Fruit fly (Drosophila melanogaster) whole organism, embryonic: Measurements from ENCODE around the gene dlg1.

Experiments used
- Bteb2 ChIP-seq: fragments of 200-800 bp; sonication (Bioruptor generic); optimal IDR thresholded peaks from 2 replicates; lab custom pipeline; 2016; ENCODE audit warnings: missing biosample characterization, missing genetic modification characterization
- CG10543 ChIP-seq: fragments of 200-800 bp; sonication (Bioruptor generic); optimal IDR thresholded peaks from 3 replicates; lab custom pipeline; 2017; ENCODE audit warnings: missing biosample characterization, mild to moderate bottlenecking, missing genetic modification characterization, moderate library complexity
- CG12104 ChIP-seq: fragments of 200-800 bp; sonication (Bioruptor generic); optimal IDR thresholded peaks from 3 replicates; lab custom pipeline; 2016; ENCODE audit warnings: missing biosample characterization, missing genetic modification characterization
- CG12299 ChIP-seq: fragments of 200-800 bp; sonication (Bioruptor generic); optimal IDR thresholded peaks from 2 replicates; lab custom pipeline; 2018; ENCODE audit warnings: missing biosample characterization, mild to moderate bottlenecking, missing genetic modification characterization
- CG1233 ChIP-seq: fragments of 200-800 bp; sonication (Bioruptor generic); optimal IDR thresholded peaks from 4 replicates; lab custom pipeline; 2018; ENCODE audit warnings: missing biosample characterization, mild to moderate bottlenecking, missing genetic modification characterization
- CG13296 ChIP-seq: fragments of 200-800 bp; sonication (Bioruptor generic); optimal IDR thresholded peaks from 3 replicates; lab custom pipeline; 2018; ENCODE audit warnings: missing biosample characterization, mild to moderate bottlenecking, missing genetic modification characterization
- CG13624 ChIP-seq: fragments of 200-800 bp; sonication (Bioruptor generic); optimal IDR thresholded peaks from 2 replicates; lab custom pipeline; 2016; ENCODE audit warnings: missing biosample characterization, missing genetic modification characterization
- CG13775 ChIP-seq: fragments of 200-800 bp; sonication (Bioruptor generic); optimal IDR thresholded peaks from 3 replicates; lab custom pipeline; 2017; ENCODE audit warnings: missing biosample characterization, mild to moderate bottlenecking, missing genetic modification characterization
- CG16813 ChIP-seq: fragments of 200-800 bp; sonication (Bioruptor generic); IDR thresholded peaks from 3 replicates; pipeline ENCODE4 v1.3.6; 2022; ENCODE audit warnings: missing biosample characterization, missing genetic modification characterization; ENCODE audit not compliant: partially characterized antibody
- CG17568 ChIP-seq: fragments of 200-800 bp; sonication (Bioruptor generic); optimal IDR thresholded peaks from 2 replicates; lab custom pipeline; 2018; ENCODE audit warnings: missing biosample characterization, mild to moderate bottlenecking, missing genetic modification characterization, moderate library complexity
- CG31441 ChIP-seq: fragments of 200-800 bp; sonication (Bioruptor generic); IDR thresholded peaks from 2 replicates; pipeline ENCODE4 v1.3.6; 2022; ENCODE audit warnings: missing biosample characterization, missing genetic modification characterization
- CG32767 ChIP-seq: fragments of 200-800 bp; sonication (Bioruptor generic); IDR thresholded peaks from 2 replicates; pipeline ENCODE4 v1.3.6; 2022; ENCODE audit warnings: missing biosample characterization, missing genetic modification characterization
- CG3281 ChIP-seq: fragments of 200-800 bp; sonication (Bioruptor generic); optimal IDR thresholded peaks from 3 replicates; lab custom pipeline; 2017; ENCODE audit warnings: missing biosample characterization, mild to moderate bottlenecking, missing genetic modification characterization
- CG34422 ChIP-seq: fragments of 200-800 bp; sonication (Bioruptor generic); IDR thresholded peaks from 3 replicates; pipeline ENCODE4 v1.3.6; 2022; ENCODE audit warnings: missing biosample characterization, missing genetic modification characterization
- CG42726 ChIP-seq: fragments of 200-800 bp; sonication (Bioruptor generic); IDR thresholded peaks from 2 replicates; pipeline ENCODE4 v1.3.6; 2022; ENCODE audit warnings: missing biosample characterization, missing genetic modification characterization; ENCODE audit not compliant: partially characterized antibody
- CG6175 ChIP-seq: fragments of 200-800 bp; sonication (Bioruptor generic); IDR thresholded peaks from 3 replicates; pipeline ENCODE4 v1.3.6; 2022; ENCODE audit warnings: missing biosample characterization, missing genetic modification characterization
- CG7928 ChIP-seq: fragments of 200-800 bp; sonication (Bioruptor generic); optimal IDR thresholded peaks from 2 replicates; lab custom pipeline; 2017; ENCODE audit warnings: missing biosample characterization, mild to moderate bottlenecking, missing genetic modification characterization
- CG9437 ChIP-seq: fragments of 200-800 bp; sonication (Bioruptor generic); optimal IDR thresholded peaks from 2 replicates; lab custom pipeline; 2018; ENCODE audit warnings: missing biosample characterization, mild to moderate bottlenecking, missing genetic modification characterization
- CoRest ChIP-seq: fragments of 200-800 bp; sonication (Bioruptor generic); optimal IDR thresholded peaks from 3 replicates; lab custom pipeline; 2018; ENCODE audit warnings: missing biosample characterization, mild to moderate bottlenecking, missing genetic modification characterization, moderate library complexity
- CrebB ChIP-seq: fragments of 200-800 bp; sonication (Bioruptor generic); optimal IDR thresholded peaks from 3 replicates; lab custom pipeline; 2018; ENCODE audit warnings: missing biosample characterization, mild to moderate bottlenecking, missing genetic modification characterization
- Dip2 ChIP-seq: fragments of 200-800 bp; sonication (Bioruptor generic); IDR thresholded peaks from 2 replicates; pipeline ENCODE4 v1.3.6; 2022; ENCODE audit warnings: missing biosample characterization, missing genetic modification characterization
- HLH3B ChIP-seq: fragments of 200-800 bp; sonication (Bioruptor generic); IDR thresholded peaks from 2 replicates; pipeline ENCODE4 v1.3.6; 2022; ENCODE audit warnings: missing biosample characterization, missing genetic modification characterization
- MBD-R2 ChIP-seq: fragments of 200-800 bp; sonication (Bioruptor generic); IDR thresholded peaks from 2 replicates; pipeline ENCODE4 v1.3.6; 2022; ENCODE audit warnings: missing biosample characterization, missing genetic modification characterization
- Neu2 ChIP-seq: fragments of 200-800 bp; sonication (Bioruptor generic); optimal IDR thresholded peaks from 3 replicates; lab custom pipeline; 2016; ENCODE audit warnings: missing biosample characterization, missing genetic modification characterization, borderline replicate concordance
- Opbp ChIP-seq: fragments of 200-800 bp; sonication (Bioruptor generic); IDR thresholded peaks from 3 replicates; pipeline ENCODE4 v1.3.6; 2022; ENCODE audit warnings: missing biosample characterization, missing genetic modification characterization; ENCODE audit not compliant: partially characterized antibody
- Six4 ChIP-seq: fragments of 200-800 bp; sonication (Bioruptor generic); optimal IDR thresholded peaks from 2 replicates; lab custom pipeline; 2016; ENCODE audit warnings: missing biosample characterization, missing genetic modification characterization
- al ChIP-seq: fragments of 200-800 bp; sonication (Bioruptor generic); IDR thresholded peaks from 2 replicates; pipeline ENCODE4 v1.3.6; 2022; ENCODE audit warnings: missing biosample characterization, missing genetic modification characterization
- aop ChIP-seq: fragments of 200-800 bp; sonication (Bioruptor generic); IDR thresholded peaks from 2 replicates; pipeline ENCODE4 v1.3.6; 2022; ENCODE audit warnings: missing biosample characterization, missing genetic modification characterization
- bowl ChIP-seq: fragments of 200-800 bp; sonication (Bioruptor generic); IDR thresholded peaks from 2 replicates; pipeline ENCODE4 v1.3.6; 2022; ENCODE audit warnings: missing biosample characterization, missing genetic modification characterization
- da ChIP-seq: fragments of 200-800 bp; sonication (Bioruptor generic); optimal IDR thresholded peaks from 2 replicates; lab custom pipeline; 2016; ENCODE audit warnings: missing biosample characterization, missing genetic modification characterization
- dmrt99B ChIP-seq: fragments of 200-800 bp; sonication (Bioruptor generic); optimal IDR thresholded peaks from 2 replicates; lab custom pipeline; 2018; ENCODE audit warnings: missing biosample characterization, mild to moderate bottlenecking, missing genetic modification characterization, moderate library complexity
- ems ChIP-seq: fragments of 200-800 bp; sonication (Bioruptor generic); optimal IDR thresholded peaks from 3 replicates; lab custom pipeline; 2016; ENCODE audit warnings: missing biosample characterization, missing genetic modification characterization
- en ChIP-seq: fragments of 200-800 bp; sonication (Bioruptor generic); optimal IDR thresholded peaks from 2 replicates; lab custom pipeline; 2016; ENCODE audit warnings: missing biosample characterization, missing genetic modification characterization
- esg ChIP-seq: fragments of 200-800 bp; sonication (Bioruptor generic); conservative IDR thresholded peaks from 2 replicates; pipeline ENCODE4 v1.3.6; 2022; ENCODE audit warnings: missing biosample characterization, missing genetic modification characterization
- fd64A ChIP-seq: fragments of 200-800 bp; sonication (Bioruptor generic); optimal IDR thresholded peaks from 3 replicates; lab custom pipeline; 2018; ENCODE audit warnings: missing biosample characterization, mild to moderate bottlenecking, missing genetic modification characterization
- gfzf ChIP-seq: fragments of 200-800 bp; sonication (Bioruptor generic); optimal IDR thresholded peaks from 2 replicates; lab custom pipeline; 2016; ENCODE audit warnings: missing biosample characterization, mild to moderate bottlenecking, missing genetic modification characterization, moderate library complexity
- gro ChIP-seq: fragments of 200-800 bp; sonication (Bioruptor generic); optimal IDR thresholded peaks from 2 replicates; lab custom pipeline; 2016; ENCODE audit warnings: missing biosample characterization, missing genetic modification characterization
- ham ChIP-seq: fragments of 200-800 bp; sonication (Bioruptor generic); IDR thresholded peaks from 2 replicates; pipeline ENCODE4 v1.3.6; 2022; ENCODE audit warnings: missing biosample characterization, missing genetic modification characterization
- hth ChIP-seq: fragments of >200 bp; optimal IDR thresholded peaks from 2 replicates; lab custom pipeline; 2017; ENCODE audit warnings: inconsistent platforms
- knrl ChIP-seq: fragments of 200-800 bp; sonication (Bioruptor generic); IDR thresholded peaks from 3 replicates; pipeline ENCODE4 v1.3.6; 2022; ENCODE audit warnings: missing biosample characterization, missing genetic modification characterization; ENCODE audit not compliant: partially characterized antibody
- lbe ChIP-seq: fragments of 200-800 bp; sonication (Bioruptor generic); optimal IDR thresholded peaks from 2 replicates; lab custom pipeline; 2016; ENCODE audit warnings: missing biosample characterization, mild to moderate bottlenecking, missing genetic modification characterization
- otp ChIP-seq: fragments of 200-800 bp; sonication (Bioruptor generic); IDR thresholded peaks from 3 replicates; pipeline ENCODE4, ENCODE4 v1.3.6; 2022; ENCODE audit warnings: missing biosample characterization, missing genetic modification characterization
- pros ChIP-seq: fragments of 200-800 bp; sonication (Bioruptor generic); optimal IDR thresholded peaks from 3 replicates; lab custom pipeline; 2019; ENCODE audit warnings: missing biosample characterization, mild to moderate bottlenecking, missing genetic modification characterization, moderate library complexity
- sim ChIP-seq: fragments of 200-800 bp; sonication (Bioruptor generic); IDR thresholded peaks from 2 replicates; pipeline ENCODE4 v1.3.6; 2022; ENCODE audit warnings: missing biosample characterization, missing genetic modification characterization
- stc ChIP-seq: fragments of 200-800 bp; sonication (Bioruptor generic); IDR thresholded peaks from 2 replicates; pipeline ENCODE4 v1.3.6; 2022; ENCODE audit warnings: missing biosample characterization, missing genetic modification characterization
- tna ChIP-seq: fragments of 200-800 bp; sonication (Bioruptor generic); IDR thresholded peaks from 2 replicates; pipeline ENCODE4 v1.3.6; 2022; ENCODE audit warnings: missing biosample characterization, missing genetic modification characterization; ENCODE audit not compliant: partially characterized antibody
- wor ChIP-seq: fragments of 200-800 bp; sonication (Bioruptor generic); IDR thresholded peaks from 2 replicates; pipeline ENCODE4 v1.3.6; 2022; ENCODE audit warnings: missing biosample characterization, missing genetic modification characterization
- zen ChIP-seq: fragments of 200-800 bp; sonication (Bioruptor generic); optimal IDR thresholded peaks from 3 replicates; lab custom pipeline; 2018; ENCODE audit warnings: missing biosample characterization, mild to moderate bottlenecking, missing genetic modification characterization, moderate library complexity
- zf30C ChIP-seq: fragments of 200-800 bp; sonication (Bioruptor generic); optimal IDR thresholded peaks from 3 replicates; lab custom pipeline; 2018; ENCODE audit warnings: missing biosample characterization, mild to moderate bottlenecking, missing genetic modification characterization
- zfh1 ChIP-seq: fragments of 200-800 bp; sonication (Bioruptor generic); IDR thresholded peaks from 3 replicates; pipeline ENCODE4 v1.3.6; 2022; ENCODE audit warnings: missing biosample characterization, missing genetic modification characterization

Gene dlg1

DNA sequence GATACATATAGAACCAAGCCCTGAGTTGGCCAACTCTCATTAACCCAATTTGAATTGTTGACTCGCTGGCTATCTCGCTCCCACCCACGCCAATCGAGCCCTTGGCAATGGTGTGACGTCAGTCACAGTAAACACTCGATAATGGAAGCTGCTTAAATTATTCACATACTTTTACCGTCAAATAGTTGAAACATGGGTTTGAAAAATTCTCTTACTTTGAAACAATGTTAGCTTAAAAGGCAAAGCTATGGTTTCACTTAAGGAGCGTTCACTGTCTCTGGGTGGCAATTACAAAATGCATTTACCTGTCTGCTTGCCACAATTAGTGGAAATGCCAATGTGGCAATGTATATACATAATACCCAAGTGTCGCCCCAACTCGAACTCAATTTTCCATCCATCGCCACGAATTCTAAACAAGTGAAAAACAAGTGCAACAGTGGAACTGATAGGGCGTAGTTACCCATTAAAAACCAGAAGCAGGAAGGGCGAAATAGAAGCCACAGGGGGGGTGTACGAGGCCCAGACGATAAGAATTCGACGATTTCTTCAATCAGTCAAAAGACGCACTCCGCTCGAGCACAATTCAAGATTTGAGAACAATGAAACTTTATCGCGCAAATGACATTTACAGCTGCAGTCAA is 80.1 kb downstream of the dlg1 start (continued):
- peak; percentile 68; the same call in 1 of the 2 replicates for TF ChIP-seq ham (GFP tag; lab: Robert Waterston, UW)
- peak; percentile 64 for TF ChIP-seq CG13775 (GFP tag; lab: Kevin White, UChicago)
- peak; percentile 70 for TF ChIP-seq CG12104
- no peak for TF ChIP-seq pros (GFP tag; lab: Kevin White, UChicago)
- TF ChIP-seq CG12299 (tag; lab: Kevin White, UChicago) = peak; percentile 73
- TF ChIP-seq CG6175 (GFP tag; lab: Robert Waterston, UW) = 0 out of 3 replicates have a peak, but pooled peaks have one; percentile 63
- TF ChIP-seq otp (GFP tag; lab: Robert Waterston, UW) = peak; percentile 84
- peak; percentile 70 for TF ChIP-seq Six4 (GFP tag; lab: Kevin White, UChicago)
- no peak for TF ChIP-seq Opbp (GFP tag; lab: Robert Waterston, UW)
- TF ChIP-seq sim (GFP tag; lab: Robert Waterston, UW) = peak; percentile 52; the same call in 1 of the 2 replicates
- no peak for TF ChIP-seq gfzf
- peak; percentile 75 for TF ChIP-seq fd64A (GFP tag; lab: Kevin White, UChicago)
- no peak for TF ChIP-seq hth (lab: Kevin White, UChicago)
- peak; percentile 74 for TF ChIP-seq CG31441
- peak; percentile 19; the same call in 1 of the 2 replicates for TF ChIP-seq Dip2 (GFP tag; lab: Robert Waterston, UW)
- no peak for TF ChIP-seq tna (GFP tag; lab: Robert Waterston, UW)
- TF ChIP-seq esg = peak; percentile 83
- peak; percentile 75 for TF ChIP-seq gro (GFP tag; lab: Kevin White, UChicago)
- TF ChIP-seq CG17568 = peak; percentile 64
- TF ChIP-seq CG7928 (GFP tag; lab: Kevin White, UChicago) = peak; percentile 22
- peak; percentile 73 for TF ChIP-seq Bteb2
- peak; percentile 71 for TF ChIP-seq Neu2
- TF ChIP-seq CG34422 (GFP tag; lab: Robert Waterston, UW) = peak; percentile 91
- peak; percentile 87 for TF ChIP-seq HLH3B
- peak; percentile 29 for TF ChIP-seq da (GFP tag; lab: Kevin White, UChicago)
- TF ChIP-seq CG13624 = peak; percentile 82
- TF ChIP-seq en (GFP tag; lab: Kevin White, UChicago) = peak; percentile 70
- TF ChIP-seq knrl = no peak
- peak; percentile 82 for TF ChIP-seq CG10543 (GFP tag; lab: Kevin White, UChicago)
- TF ChIP-seq aop = peak; percentile 60; the same call in 1 of the 2 replicates
- peak; percentile 73 for TF ChIP-seq lbe
- TF ChIP-seq CG13296 (GFP tag; lab: Kevin White, UChicago) = peak; percentile 90
- peak; percentile 75 for TF ChIP-seq bowl (GFP tag; lab: Robert Waterston, UW)
- TF ChIP-seq zfh1 (GFP tag; lab: Robert Waterston, UW) = peak; percentile 86
- TF ChIP-seq zen = peak; percentile 95
- peak; percentile 84 for TF ChIP-seq CG32767
- TF ChIP-seq CG9437 (GFP tag; lab: Kevin White, UChicago) = peak; percentile 59
- TF ChIP-seq MBD-R2 (GFP tag; lab: Robert Waterston, UW) = peak; percentile 61; the same call in 1 of the 2 replicates
- peak; percentile 84 for TF ChIP-seq CoRest (tag; lab: Kevin White, UChicago)
- TF ChIP-seq CG3281 (GFP tag; lab: Kevin White, UChicago) = peak; percentile 85
- TF ChIP-seq dmrt99B = peak; percentile 90
- no peak for TF ChIP-seq zf30C
- TF ChIP-seq wor (GFP tag; lab: Robert Waterston, UW) = peak; percentile 72
- TF ChIP-seq CG1233 (GFP tag; lab: Kevin White, UChicago) = peak; percentile 82
- TF ChIP-seq ems (GFP tag; lab: Kevin White, UChicago) = peak; percentile 85
- TF ChIP-seq stc (GFP tag; lab: Robert Waterston, UW) = peak; percentile 83
- TF ChIP-seq CG42726 = no peak
- TF ChIP-seq CrebB (tag; lab: Kevin White, UChicago) = peak; percentile 83
- TF ChIP-seq CG16813 (GFP tag; lab: Robert Waterston, UW) = no peak
- peak; percentile 67 for TF ChIP-seq al (GFP tag; lab: Robert Waterston, UW)
